Worm (Caenorhabditis elegans): Measurements from ENCODE around the gene gldi-3.

gldi-3 gene

ce11 chrII:9261931-9262562, 17.9 kb downstream of the gldi-3 start, which contains the start of gene aqp-2:
Gene aqp-2, minus strand, starts transcription at chrII:9261981.
- TF ChIP-seq ztf-3 (GFP tag; optimal IDR thresholded peaks at IDR 0.05) (no peak), dpff-1 (tag; optimal IDR thresholded peaks at IDR 0.05) (no peak), nhr-80 (tag; optimal IDR thresholded peaks at IDR 0.05) (no peak), tbx-9 (tag; optimal IDR thresholded peaks at IDR 0.05; ENCODE audit: borderline replicate concordance) (no peak), zfh-2 (GFP tag; conservative IDR thresholded peaks at IDR 0.05) (0 out of 2 replicates have a peak, but pooled peaks have one; percentile 28), bed-1 (GFP tag; IDR thresholded peaks at IDR 0.05) (no peak), xnd-1 (tag; optimal IDR thresholded peaks at IDR 0.05) (no peak), F57A8.1 (GFP tag; optimal IDR thresholded peaks at IDR 0.05) (no peak), efl-1 (GFP tag; optimal IDR thresholded peaks at IDR 0.05) (no peak)

- no peak for TF ChIP-seq rpc-1 (optimal IDR thresholded peaks at IDR 0.05)
- TF ChIP-seq rpc-1 (tag; optimal IDR thresholded peaks at IDR 0.05) = no peak
- no peak for TF ChIP-seq pbrm-1 (GFP tag; IDR thresholded peaks at IDR 0.05)
- no peak for TF ChIP-seq C17E4.6 (GFP tag; IDR thresholded peaks at IDR 0.05)
- no peak for TF ChIP-seq attf-5 (GFP tag; optimal IDR thresholded peaks at IDR 0.05)
- no peak for TF ChIP-seq mes-4 (tag; optimal IDR thresholded peaks at IDR 0.05)
- TF ChIP-seq mel-28 (tag; optimal IDR thresholded peaks at IDR 0.05; ENCODE audit: borderline replicate concordance) = no peak
- no peak for TF ChIP-seq lin-26 (GFP tag; IDR thresholded peaks at IDR 0.05)
- no peak for TF ChIP-seq nhr-120 (GFP tag; IDR thresholded peaks at IDR 0.05)
- no peak for TF ChIP-seq xnd-1 (tag; optimal IDR thresholded peaks at IDR 0.05)
- TF ChIP-seq Y53F4B.3 (GFP tag; IDR thresholded peaks at IDR 0.05) = no peak
- TF ChIP-seq hsf-1 (GFP tag; IDR thresholded peaks at IDR 0.05) = no peak
- no peak for TF ChIP-seq nfya-2 (GFP tag; IDR thresholded peaks at IDR 0.05)
- no peak for TF ChIP-seq K11D2.4 (GFP tag; IDR thresholded peaks at IDR 0.05)
- TF ChIP-seq nhr-90 (tag; optimal IDR thresholded peaks at IDR 0.05) = no peak
Observed at ce11 chrII:9261403-9261802, 18.5 kb downstream of the gldi-3 start.

DNA sequence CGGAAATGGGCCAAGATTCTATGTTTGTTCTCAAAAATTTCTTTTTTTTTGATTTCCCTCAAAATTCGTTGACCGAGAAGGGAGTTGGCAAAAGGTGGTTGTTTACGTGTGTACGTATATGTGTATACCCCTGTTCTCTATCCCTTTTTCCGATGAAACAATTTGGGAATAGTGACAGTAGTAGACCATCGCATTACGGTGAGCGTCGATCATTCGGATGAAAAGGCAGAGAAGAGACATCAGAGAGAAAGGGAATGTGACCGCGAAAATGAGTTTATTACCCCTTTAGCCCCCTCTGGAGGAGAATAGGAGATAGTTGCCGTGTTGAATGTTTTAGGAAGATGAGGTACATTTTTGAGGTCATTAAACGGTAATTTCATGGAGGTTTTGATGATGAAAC, 19.9 kb downstream of the gldi-3 start:
- TF ChIP-seq mel-28 (tag; optimal IDR thresholded peaks at IDR 0.05; ENCODE audit: borderline replicate concordance) (no peak), snpc-4 (GFP tag; optimal IDR thresholded peaks at IDR 0.05) (no peak), snpc-4 (tag; optimal IDR thresholded peaks at IDR 0.05) (no peak), attf-3 (GFP tag; conservative IDR thresholded peaks at IDR 0.05) (no peak), madf-6 (GFP tag; IDR thresholded peaks at IDR 0.05) (no peak), let-607 (tag; optimal IDR thresholded peaks at IDR 0.05) (no peak), hrde-1 (tag; optimal IDR thresholded peaks at IDR 0.05; ENCODE audit: borderline replicate concordance) (no peak), bed-2 (GFP tag; IDR thresholded peaks at IDR 0.05) (no peak), ama-1 (optimal IDR thresholded peaks at IDR 0.05) (no peak), ama-1 (GFP tag; optimal IDR thresholded peaks at IDR 0.05) (no peak), nfyb-1 (GFP tag; IDR thresholded peaks at IDR 0.05) (no peak)

- no peak for TF ChIP-seq F10E7.11 (tag; optimal IDR thresholded peaks at IDR 0.05)
- no peak for TF ChIP-seq lin-26 (GFP tag; IDR thresholded peaks at IDR 0.05)
- no peak for TF ChIP-seq cebp-2 (GFP tag; IDR thresholded peaks at IDR 0.05)
- TF ChIP-seq ztf-26 (tag; optimal IDR thresholded peaks at IDR 0.05) = no peak
- no peak for TF ChIP-seq B0019.2 (GFP tag; conservative IDR thresholded peaks at IDR 0.05)
Observed at ce11 chrII:9258566-9258965, 21.3 kb downstream of the gldi-3 start.
